Fruit fly (Drosophila melanogaster) whole organism, embryonic: ENCODE results near the gene CG34290.

Experiments
- Atf-2 ChIP-seq: fragments of 200-800 bp; sonication (Bioruptor generic); optimal IDR thresholded peaks from 2 replicates; lab custom pipeline; 2016; ENCODE audit warnings: missing biosample characterization, missing genetic modification characterization
- CG10462 ChIP-seq: fragments of 200-800 bp; sonication (Bioruptor generic); optimal IDR thresholded peaks from 2 replicates; lab custom pipeline; 2016; ENCODE audit warnings: missing biosample characterization, missing genetic modification characterization
- CG11560 ChIP-seq: fragments of 200-800 bp; sonication (Bioruptor generic); IDR thresholded peaks from 3 replicates; pipeline ENCODE4 v1.3.6; 2022; ENCODE audit warnings: missing biosample characterization, missing genetic modification characterization
- CG14667 ChIP-seq: fragments of 200-800 bp; sonication (Bioruptor generic); IDR thresholded peaks from 2 replicates; pipeline ENCODE4 v1.3.6; 2022; ENCODE audit warnings: missing biosample characterization, missing genetic modification characterization
- CG14860 ChIP-seq: fragments of 200-800 bp; sonication (Bioruptor generic); IDR thresholded peaks from 3 replicates; pipeline ENCODE4 v1.3.6; 2022; ENCODE audit warnings: missing biosample characterization, missing genetic modification characterization; ENCODE audit not compliant: partially characterized antibody
- CG16815 ChIP-seq: fragments of 200-800 bp; sonication (Bioruptor generic); optimal IDR thresholded peaks from 3 replicates; lab custom pipeline; 2017; ENCODE audit warnings: missing biosample characterization, mild to moderate bottlenecking, missing genetic modification characterization
- CG17361 ChIP-seq: fragments of 200-800 bp; sonication (Bioruptor generic); IDR thresholded peaks from 3 replicates; pipeline ENCODE4 v1.3.6; 2022; ENCODE audit warnings: missing biosample characterization, missing genetic modification characterization
- CG18011 ChIP-seq: fragments of 200-800 bp; sonication (Bioruptor generic); optimal IDR thresholded peaks from 2 replicates; lab custom pipeline; 2017; ENCODE audit warnings: missing biosample characterization, missing genetic modification characterization, mild to moderate bottlenecking, moderate library complexity, missing genotype
- CG18262 ChIP-seq: fragments of 200-800 bp; optimal IDR thresholded peaks from 3 replicates; lab custom pipeline; 2019; ENCODE audit warnings: missing biosample characterization, mild to moderate bottlenecking, missing genetic modification characterization, moderate library complexity
- CG1832 ChIP-seq: fragments of 200-800 bp; sonication (Bioruptor generic); optimal IDR thresholded peaks from 2 replicates; lab custom pipeline; 2017; ENCODE audit warnings: missing biosample characterization, mild to moderate bottlenecking, missing genetic modification characterization, inconsistent platforms
- CG2199 ChIP-seq: fragments of 200-800 bp; sonication (Bioruptor generic); IDR thresholded peaks from 3 replicates; pipeline ENCODE4 v1.3.6; 2022; ENCODE audit warnings: missing biosample characterization, missing genetic modification characterization
- CG30431 ChIP-seq: fragments of 200-800 bp; sonication (Bioruptor generic); optimal IDR thresholded peaks from 2 replicates; lab custom pipeline; 2017; ENCODE audit warnings: missing biosample characterization, missing genetic modification characterization
- CG33213 ChIP-seq: fragments of 200-800 bp; sonication (Bioruptor generic); optimal IDR thresholded peaks from 3 replicates; lab custom pipeline; 2016; ENCODE audit warnings: missing biosample characterization, missing genetic modification characterization
- CG3847 ChIP-seq: fragments of 200-800 bp; sonication (Bioruptor generic); IDR thresholded peaks from 2 replicates; pipeline ENCODE4 v1.3.6; 2022; ENCODE audit warnings: missing biosample characterization, missing genetic modification characterization
- CG6654 ChIP-seq: fragments of 200-800 bp; sonication (Bioruptor generic); optimal IDR thresholded peaks from 2 replicates; lab custom pipeline; 2017; ENCODE audit warnings: missing biosample characterization, mild to moderate bottlenecking, missing genetic modification characterization
- CG6791 ChIP-seq: fragments of 200-800 bp; sonication (Bioruptor generic); IDR thresholded peaks from 3 replicates; pipeline ENCODE4 v1.3.6; 2022; ENCODE audit warnings: missing biosample characterization, missing genetic modification characterization; ENCODE audit not compliant: partially characterized antibody
- CG7556 ChIP-seq: fragments of 200-800 bp; sonication (Bioruptor generic); optimal IDR thresholded peaks from 2 replicates; lab custom pipeline; 2017; ENCODE audit warnings: missing biosample characterization, mild to moderate bottlenecking, missing genetic modification characterization
- CG7745 ChIP-seq: fragments of 200-800 bp; sonication (Bioruptor generic); optimal IDR thresholded peaks from 2 replicates; lab custom pipeline; 2018; ENCODE audit warnings: missing biosample characterization, mild to moderate bottlenecking, missing genetic modification characterization, moderate library complexity
- CG9609 ChIP-seq: fragments of 200-800 bp; sonication (Bioruptor generic); optimal IDR thresholded peaks from 3 replicates; lab custom pipeline; 2016; ENCODE audit warnings: missing biosample characterization, missing genetic modification characterization
- CG9817 ChIP-seq: fragments of 200-800 bp; sonication (Bioruptor generic); optimal IDR thresholded peaks from 2 replicates; lab custom pipeline; 2018; ENCODE audit warnings: missing biosample characterization, mild to moderate bottlenecking, missing genetic modification characterization, moderate library complexity
- CG9932 ChIP-seq: fragments of 200-800 bp; sonication (Bioruptor generic); IDR thresholded peaks from 2 replicates; pipeline ENCODE4 v1.3.6; 2022; ENCODE audit warnings: missing biosample characterization, missing genetic modification characterization
- Fer1 ChIP-seq: fragments of 200-800 bp; sonication (Bioruptor generic); optimal IDR thresholded peaks from 2 replicates; lab custom pipeline; 2017; ENCODE audit warnings: missing biosample characterization, mild to moderate bottlenecking, missing genetic modification characterization
- HmgD ChIP-seq: fragments of 200-800 bp; sonication (Bioruptor generic); optimal IDR thresholded peaks from 3 replicates; lab custom pipeline; 2016; ENCODE audit warnings: missing biosample characterization, missing genetic modification characterization
- Lim3 ChIP-seq: fragments of 200-800 bp; sonication (Bioruptor generic); IDR thresholded peaks from 2 replicates; pipeline ENCODE4 v1.3.6; 2022; ENCODE audit warnings: missing biosample characterization, missing genetic modification characterization
- MTF-1 ChIP-seq: fragments of 200-800 bp; sonication (Bioruptor generic); optimal IDR thresholded peaks from 2 replicates; lab custom pipeline; 2018; ENCODE audit warnings: missing biosample characterization, mild to moderate bottlenecking, missing genetic modification characterization, borderline replicate concordance
- Neu2 ChIP-seq: fragments of 200-800 bp; sonication (Bioruptor generic); optimal IDR thresholded peaks from 3 replicates; lab custom pipeline; 2016; ENCODE audit warnings: missing biosample characterization, missing genetic modification characterization, borderline replicate concordance
- Rx ChIP-seq: fragments of 200-800 bp; sonication (Bioruptor generic); IDR thresholded peaks from 2 replicates; pipeline ENCODE4 v1.3.6; 2022; ENCODE audit warnings: missing biosample characterization, missing genetic modification characterization
- Spps ChIP-seq: fragments of 200-800 bp; sonication (Bioruptor generic); optimal IDR thresholded peaks from 2 replicates; lab custom pipeline; 2018; ENCODE audit warnings: missing biosample characterization, mild to moderate bottlenecking, missing genetic modification characterization
- abd-A ChIP-seq: fragments of 200-800 bp; sonication (Bioruptor generic); optimal IDR thresholded peaks from 3 replicates; lab custom pipeline; 2019; ENCODE audit warnings: missing biosample characterization, mild to moderate bottlenecking, missing genetic modification characterization, moderate library complexity
- ase ChIP-seq: fragments of 200-800 bp; sonication (Bioruptor generic); IDR thresholded peaks from 3 replicates; pipeline ENCODE4 v1.3.6; 2022; ENCODE audit warnings: missing biosample characterization, missing genetic modification characterization
- bowl ChIP-seq: fragments of 200-800 bp; sonication (Bioruptor generic); IDR thresholded peaks from 2 replicates; pipeline ENCODE4 v1.3.6; 2022; ENCODE audit warnings: missing biosample characterization, missing genetic modification characterization
- crp ChIP-seq, 2 experiments: fragments of 200-800 bp; sonication (Bioruptor generic); optimal IDR thresholded peaks; 2 replicates in 1 of 2; 3 replicates in 1 of 2; lab custom pipeline; 2017; ENCODE audit warnings: missing biosample characterization in 2 of 2, missing genetic modification characterization in 2 of 2, mild to moderate bottlenecking in 1 of 2, moderate library complexity in 1 of 2
- cwo ChIP-seq: fragments of 200-800 bp; sonication (Bioruptor generic); optimal IDR thresholded peaks from 3 replicates; lab custom pipeline; 2017; ENCODE audit warnings: missing biosample characterization, missing genetic modification characterization, mild to moderate bottlenecking, moderate library complexity, missing genetic modification reagents
- dmrt99B ChIP-seq: fragments of 200-800 bp; sonication (Bioruptor generic); optimal IDR thresholded peaks from 2 replicates; lab custom pipeline; 2018; ENCODE audit warnings: missing biosample characterization, mild to moderate bottlenecking, missing genetic modification characterization, moderate library complexity
- dpn ChIP-seq, 2 experiments: fragments of 200-800 bp; sonication (Bioruptor generic); optimal IDR thresholded peaks; 3 replicates each; lab custom pipeline; 2016; ENCODE audit warnings: missing biosample characterization in 2 of 2, missing genetic modification characterization in 2 of 2
- eve ChIP-seq, 2 experiments: fragments of >200 bp; optimal IDR thresholded peaks; 2 replicates each; lab custom pipeline; 2017; ENCODE audit warnings: missing biosample characterization in 2 of 2, missing genetic modification characterization in 2 of 2
- fd3F ChIP-seq: fragments of 200-800 bp; sonication (Bioruptor generic); optimal IDR thresholded peaks from 2 replicates; lab custom pipeline; 2018; ENCODE audit warnings: missing biosample characterization, mild to moderate bottlenecking, missing genetic modification characterization, moderate library complexity
- fd64A ChIP-seq: fragments of 200-800 bp; sonication (Bioruptor generic); optimal IDR thresholded peaks from 3 replicates; lab custom pipeline; 2018; ENCODE audit warnings: missing biosample characterization, mild to moderate bottlenecking, missing genetic modification characterization
- gce ChIP-seq: fragments of 200-800 bp; sonication (Bioruptor generic); IDR thresholded peaks from 3 replicates; pipeline ENCODE4 v1.3.6; 2022; ENCODE audit warnings: missing biosample characterization, missing genetic modification characterization
- hkb ChIP-seq, 2 experiments: fragments of 200-800 bp in 1 of 2; fragments of >200 bp in 1 of 2; sonication (Bioruptor generic) in 1 of 2; IDR thresholded peaks in 1 of 2; optimal IDR thresholded peaks in 1 of 2; 2 replicates each; pipeline versions ENCODE4 v1.3.6 to Lab custom; 2017 to 2022; ENCODE audit warnings: missing biosample characterization in 1 of 2, missing genetic modification characterization in 1 of 2
- lilli ChIP-seq: fragments of 200-800 bp; sonication (Bioruptor generic); optimal IDR thresholded peaks from 3 replicates; lab custom pipeline; 2016; ENCODE audit warnings: missing biosample characterization, missing genetic modification characterization
- nau ChIP-seq: fragments of 200-800 bp; sonication (Bioruptor generic); optimal IDR thresholded peaks from 3 replicates; lab custom pipeline; 2017; ENCODE audit warnings: missing biosample characterization, mild to moderate bottlenecking, missing genetic modification characterization, missing genetic modification reagents
- odd ChIP-seq: fragments of 200-800 bp; sonication (Bioruptor generic); optimal IDR thresholded peaks from 2 replicates; lab custom pipeline; 2017; ENCODE audit warnings: missing biosample characterization, mild to moderate bottlenecking, missing genetic modification characterization
- ranshi ChIP-seq: fragments of 200-800 bp; sonication (Bioruptor generic); IDR thresholded peaks from 2 replicates; pipeline ENCODE4 v1.3.6; 2022; ENCODE audit warnings: missing biosample characterization, missing genetic modification characterization
- row ChIP-seq: fragments of 200-800 bp; sonication (Bioruptor generic); IDR thresholded peaks from 3 replicates; pipeline ENCODE4 v1.3.6; 2022; ENCODE audit warnings: missing biosample characterization, missing genetic modification characterization
- sd ChIP-seq: fragments of 200-800 bp; sonication (Bioruptor generic); optimal IDR thresholded peaks from 3 replicates; lab custom pipeline; 2018; ENCODE audit warnings: missing biosample characterization, mild to moderate bottlenecking, missing genetic modification characterization, moderate library complexity
- sens-2 ChIP-seq: fragments of 200-800 bp; sonication (Bioruptor generic); IDR thresholded peaks from 2 replicates; pipeline ENCODE4 v1.3.6; 2022; ENCODE audit warnings: missing biosample characterization, missing genetic modification characterization
- twi ChIP-seq: fragments of 200-800 bp; optimal IDR thresholded peaks from 2 replicates; lab custom pipeline; 2019; ENCODE audit warnings: missing biosample characterization, mild to moderate bottlenecking, missing genetic modification characterization, moderate library complexity
- tx ChIP-seq: fragments of 200-800 bp; sonication (Bioruptor generic); optimal IDR thresholded peaks from 2 replicates; lab custom pipeline; 2016; ENCODE audit warnings: missing biosample characterization, missing genetic modification characterization
- unpg ChIP-seq: fragments of 200-800 bp; sonication (Bioruptor generic); optimal IDR thresholded peaks from 3 replicates; lab custom pipeline; 2018; ENCODE audit warnings: missing biosample characterization, mild to moderate bottlenecking, missing genetic modification characterization, moderate library complexity

The CG34290 gene

DNA sequence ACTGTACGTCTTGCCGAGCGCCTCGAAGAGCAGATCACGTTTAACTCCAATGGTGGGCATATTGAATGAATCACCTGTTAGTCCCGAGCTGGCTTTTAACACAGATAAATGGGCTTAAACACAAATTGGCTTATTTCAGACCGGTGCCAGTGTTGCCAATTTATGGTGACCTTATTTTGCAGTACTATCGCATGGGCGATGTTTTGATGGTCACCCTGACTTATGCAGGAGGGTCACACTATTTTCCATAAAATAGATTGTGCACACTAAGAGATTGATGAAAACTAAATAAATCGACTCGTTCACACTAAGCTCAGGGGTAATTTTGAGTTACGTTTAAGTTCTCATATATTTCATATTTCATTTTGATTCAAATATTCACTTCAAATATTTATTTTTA, 37.1 kb downstream of the CG34290 start, which contains the start of gene beta-PheRS (continued):
- TF ChIP-seq hkb (optimal IDR thresholded peaks at IDR 0.05; lab: Kevin White, UChicago) (no peak), hkb (GFP tag; IDR thresholded peaks at IDR 0.05; lab: Robert Waterston, UW) (peak; percentile 23; the same call in 1 of the 2 replicates), CG30431 (GFP tag; lab: Kevin White, UChicago) (no peak), CG17361 (GFP tag; lab: Robert Waterston, UW) (no peak), CG6791 (GFP tag; lab: Robert Waterston, UW) (peak; percentile 96), lilli (GFP tag; lab: Kevin White, UChicago) (peak; percentile 66), nau (GFP tag; lab: Kevin White, UChicago) (no peak), CG9817 (peak; percentile 65), CG9932 (GFP tag; lab: Robert Waterston, UW) (peak; percentile 86), eve (GFP tag; optimal IDR thresholded peaks at IDR 0.05; lab: Kevin White, UChicago) (no peak), CG7556 (GFP tag; lab: Kevin White, UChicago) (no peak), Spps (no peak), dpn (GFP tag; optimal IDR thresholded peaks at IDR 0.05; lab: Kevin White, UChicago) (peak; percentile 71 to 72), cwo (GFP tag; lab: Kevin White, UChicago) (no peak), dmrt99B (tag; lab: Kevin White, UChicago) (no peak), Fer1 (GFP tag; lab: Kevin White, UChicago) (no peak), odd (GFP tag; lab: Kevin White, UChicago) (no peak), gce (no peak), sens-2 (GFP tag; lab: Robert Waterston, UW) (no peak), HmgD (peak; percentile 68), fd64A (no peak), CG18262 (tag; lab: Kevin White, UChicago) (no peak), unpg (GFP tag; lab: Kevin White, UChicago) (no peak), tx (GFP tag; lab: Kevin White, UChicago) (no peak), MTF-1 (no peak), twi (tag; lab: Kevin White, UChicago) (no peak), Rx (GFP tag; lab: Robert Waterston, UW) (0 out of 2 replicates have a peak, but pooled peaks have one; percentile 30), row (GFP tag; lab: Robert Waterston, UW) (peak; percentile 91), CG1832 (GFP tag; lab: Kevin White, UChicago) (no peak), Lim3 (GFP tag; lab: Robert Waterston, UW) (no peak), Neu2 (no peak), CG11560 (tag; lab: Robert Waterston, UW) (no peak), CG10462 (GFP tag; lab: Kevin White, UChicago) (no peak), CG33213 (GFP tag; lab: Kevin White, UChicago) (peak; percentile 77), abd-A (tag; lab: Kevin White, UChicago) (no peak), CG3847 (GFP tag; lab: Robert Waterston, UW) (peak; percentile 85), CG6654 (no peak), Atf-2 (no peak), sd (tag; lab: Kevin White, UChicago) (no peak), CG18011 (no peak), ase (GFP tag; lab: Robert Waterston, UW) (no peak), CG14667 (GFP tag; lab: Robert Waterston, UW) (no peak), fd3F (peak; percentile 19), CG2199 (GFP tag; lab: Robert Waterston, UW) (peak; percentile 71; the same call in 1 of the 3 replicates), CG9609 (GFP tag; lab: Kevin White, UChicago) (peak; percentile 3), CG7745 (tag; lab: Kevin White, UChicago) (no peak), CG16815 (GFP tag; lab: Kevin White, UChicago) (peak; percentile 3), CG14860 (peak; percentile 80), crp (GFP tag; optimal IDR thresholded peaks at IDR 0.05; lab: Kevin White, UChicago) (no peak), ranshi (GFP tag; lab: Robert Waterston, UW) (peak; percentile 97), bowl (GFP tag; lab: Robert Waterston, UW) (peak; percentile 40; the same call in 1 of the 2 replicates)
